Fruit fly (Drosophila melanogaster): Measurements from ENCODE around the gene beta-Man.

DNA sequence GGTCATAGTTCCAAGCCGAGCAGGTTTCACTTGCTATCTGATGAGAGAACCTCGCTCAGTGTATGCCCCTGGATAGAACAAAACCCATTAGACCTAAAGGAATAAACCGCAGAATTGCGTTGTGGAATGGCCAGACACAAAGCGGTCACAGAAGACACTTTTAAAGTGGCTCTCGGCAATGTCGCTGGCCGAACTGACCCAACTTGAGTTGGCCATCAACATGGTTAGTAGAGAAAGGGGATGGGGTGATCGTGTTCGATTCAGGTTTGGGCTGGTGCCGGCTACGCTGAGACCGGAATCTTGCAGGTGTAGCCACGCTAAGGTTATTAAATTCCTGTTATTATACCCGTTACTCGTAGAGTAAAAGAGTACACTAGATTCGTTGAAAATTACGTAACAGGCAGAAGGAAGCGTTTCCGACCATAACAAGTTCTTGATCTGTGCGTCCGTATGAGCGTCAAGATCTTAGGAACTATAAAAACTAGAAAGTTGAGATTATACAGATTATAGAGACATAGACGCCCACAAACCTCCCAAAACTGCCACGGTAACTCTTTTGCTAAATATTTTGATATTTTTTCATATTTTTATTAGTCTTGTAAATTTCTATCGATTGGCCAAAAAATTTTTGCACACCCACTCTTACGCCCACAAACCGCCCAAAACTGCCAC is 16.3 kb upstream of the beta-Man start:
- TF ChIP-seq Myc (optimal IDR thresholded peaks at IDR 0.05) (no peak), Sin3A (optimal IDR thresholded peaks at IDR 0.05) (no peak), psq (optimal IDR thresholded peaks at IDR 0.05) (no peak), insv (optimal IDR thresholded peaks at IDR 0.05) (no peak), ttk (optimal IDR thresholded peaks at IDR 0.05) (no peak)

Data from Kc167 (cell line).